Fruit fly (Drosophila melanogaster): Measurements from ENCODE around the gene Sol1.

The Sol1 gene

dm6 chr3R:12371671-12372070 lies 14.4 kb upstream of the Sol1 start, which contains the start of gene GstD2:
Gene GstD2 (plus strand): TSS chr3R:12371971.
- TF ChIP-seq exex (tag; optimal IDR thresholded peaks at IDR 0.05): peak; percentile 28
- TF ChIP-seq CG6689 (GFP tag; IDR thresholded peaks at IDR 0.05): no peak
- peak; percentile 30; the same call in 1 of the 3 replicates for TF ChIP-seq H15 (GFP tag; IDR thresholded peaks at IDR 0.05)
- TF ChIP-seq Ets65A (GFP tag): peak; percentile 15
- TF ChIP-seq maf-S (GFP tag; optimal IDR thresholded peaks at IDR 0.05): no peak

- TF ChIP-seq CG8089 (GFP tag; optimal IDR thresholded peaks at IDR 0.05): no peak
- no peak for TF ChIP-seq CG14860 (GFP tag; IDR thresholded peaks at IDR 0.05; ENCODE audit: partially characterized antibody)
- TF ChIP-seq Rfx (GFP tag; IDR thresholded peaks at IDR 0.05): no peak
- TF ChIP-seq eyg (GFP tag; optimal IDR thresholded peaks at IDR 0.05): no peak
- no peak for TF ChIP-seq NC2β (GFP tag; optimal IDR thresholded peaks at IDR 0.05)
- no peak for TF ChIP-seq bab2 (GFP tag; optimal IDR thresholded peaks at IDR 0.05)
- no peak for TF ChIP-seq Kr (GFP tag; optimal IDR thresholded peaks at IDR 0.05)
- 0 out of 3 replicates have a peak, but pooled peaks have one; percentile 44 for TF ChIP-seq CG2199 (GFP tag; IDR thresholded peaks at IDR 0.05)
- TF ChIP-seq CG7987 (GFP tag; optimal IDR thresholded peaks at IDR 0.05): no peak
- peak; percentile 15; the same call in 1 of the 3 replicates for TF ChIP-seq Opbp (GFP tag; IDR thresholded peaks at IDR 0.05; ENCODE audit: partially characterized antibody)
- no peak for TF ChIP-seq HmgD (GFP tag; optimal IDR thresholded peaks at IDR 0.05)
- peak; percentile 4 for TF ChIP-seq CG12769 (tag; optimal IDR thresholded peaks at IDR 0.05)
- TF ChIP-seq CG3065 (GFP tag; optimal IDR thresholded peaks at IDR 0.05): no peak
- no peak for TF ChIP-seq D19A (tag; optimal IDR thresholded peaks at IDR 0.05)
- TF ChIP-seq seq (GFP tag; IDR thresholded peaks at IDR 0.05): no peak
- TF ChIP-seq CG18764 (GFP tag; optimal IDR thresholded peaks at IDR 0.05): no peak
- TF ChIP-seq nerfin-2 (GFP tag; IDR thresholded peaks at IDR 0.05; ENCODE audit: partially characterized antibody): no peak
- TF ChIP-seq sna (GFP tag; IDR thresholded peaks at IDR 0.05; ENCODE audit: partially characterized antibody): no peak
- TF ChIP-seq CG2129 (GFP tag; IDR thresholded peaks at IDR 0.05; ENCODE audit: partially characterized antibody): no peak
- TF ChIP-seq CG14441 (GFP tag; IDR thresholded peaks at IDR 0.05): no peak
- TF ChIP-seq gt (GFP tag; IDR thresholded peaks at IDR 0.05): no peak
- TF ChIP-seq Sry-δ (GFP tag; optimal IDR thresholded peaks at IDR 0.05): no peak
- no peak for TF ChIP-seq h (optimal IDR thresholded peaks at IDR 0.05)
- TF ChIP-seq CG15073 (GFP tag; optimal IDR thresholded peaks at IDR 0.05): no peak
- TF ChIP-seq CG12236 (GFP tag; optimal IDR thresholded peaks at IDR 0.05): no peak
- TF ChIP-seq hth (optimal IDR thresholded peaks at IDR 0.05): no peak
- TF ChIP-seq ewg (GFP tag; optimal IDR thresholded peaks at IDR 0.05): no peak
- TF ChIP-seq run (tag; optimal IDR thresholded peaks at IDR 0.05): no peak
- no peak for TF ChIP-seq Hr51 (GFP tag; optimal IDR thresholded peaks at IDR 0.05)
- TF ChIP-seq CrebB (tag; optimal IDR thresholded peaks at IDR 0.05): no peak
- no peak for TF ChIP-seq CG11456 (GFP tag; IDR thresholded peaks at IDR 0.05)
- no peak for TF ChIP-seq Hey (tag; optimal IDR thresholded peaks at IDR 0.05)
- TF ChIP-seq Trl (optimal IDR thresholded peaks at IDR 0.05): peak; percentile 12 to 31
- TF ChIP-seq Trl (GFP tag; optimal IDR thresholded peaks at IDR 0.05): no peak
- TF ChIP-seq nom (GFP tag; optimal IDR thresholded peaks at IDR 0.05): peak; percentile 15
- TF ChIP-seq vvl (GFP tag; IDR thresholded peaks at IDR 0.05): no peak
- TF ChIP-seq tgo (GFP tag; IDR thresholded peaks at IDR 0.05): no peak
- peak; percentile 65 for TF ChIP-seq cg (GFP tag; optimal IDR thresholded peaks at IDR 0.05)
- peak; percentile 94 for TF ChIP-seq sug (tag; optimal IDR thresholded peaks at IDR 0.05)
- no peak for TF ChIP-seq CG5245 (GFP tag; optimal IDR thresholded peaks at IDR 0.05)
- no peak for TF ChIP-seq CG1832 (GFP tag; optimal IDR thresholded peaks at IDR 0.05)
Observed at dm6 chr3R:12372800-12373199, 13.2 kb upstream of the Sol1 start, which contains the start of gene GstD3. Gene GstD3 (plus strand): TSS chr3R:12373068.

All from whole organism, embryonic.